Fruit fly (Drosophila melanogaster): Measurements from ENCODE around the gene CG14089.
A peak's percentile ranks its signal among the peaks of the same experiment; 100 is the strongest.

CG14089 gene

DNA sequence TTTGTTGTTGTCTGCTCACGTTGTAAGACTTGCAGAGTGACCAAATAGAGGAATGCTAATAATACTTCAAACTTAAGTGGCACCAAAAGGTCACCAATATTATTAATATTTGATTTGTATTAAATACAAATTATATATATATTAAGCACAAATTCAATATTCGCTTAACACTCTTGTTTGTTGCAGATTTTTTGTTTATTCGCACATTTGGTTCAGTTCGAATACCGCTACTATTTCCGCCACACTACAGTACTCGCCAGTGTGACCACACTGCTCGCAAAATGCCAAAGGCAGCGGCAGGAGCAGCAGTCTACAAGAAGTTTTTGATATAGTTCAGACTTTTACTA lies 16.5 kb downstream of the CG14089 start, which contains the start of gene Max (continued):
- TF ChIP-seq CG10267 (tag; optimal IDR thresholded peaks at IDR 0.05) = peak; percentile 77
- peak; percentile 90 for TF ChIP-seq trem (tag; optimal IDR thresholded peaks at IDR 0.05)
- no peak for TF ChIP-seq kni (GFP tag; optimal IDR thresholded peaks at IDR 0.05)
- TF ChIP-seq sug (tag; optimal IDR thresholded peaks at IDR 0.05) = peak; percentile 76
- TF ChIP-seq Adf1 (GFP tag; IDR thresholded peaks at IDR 0.05) = peak; percentile 44; the same call in 1 of the 2 replicates
- TF ChIP-seq dm (GFP tag; optimal IDR thresholded peaks at IDR 0.05) = peak; percentile 22
- TF ChIP-seq H15 (GFP tag; IDR thresholded peaks at IDR 0.05) = peak; percentile 76
- no peak for TF ChIP-seq Mes4 (GFP tag; optimal IDR thresholded peaks at IDR 0.05)
- no peak for TF ChIP-seq br (optimal IDR thresholded peaks at IDR 0.05)
- TF ChIP-seq Dfd (GFP tag; optimal IDR thresholded peaks at IDR 0.05) = no peak
- TF ChIP-seq Dad (GFP tag; optimal IDR thresholded peaks at IDR 0.05) = no peak
- TF ChIP-seq gce (GFP tag; IDR thresholded peaks at IDR 0.05) = peak; percentile 68; the same call in 2 of the 3 replicates
- TF ChIP-seq CG13424 (tag; optimal IDR thresholded peaks at IDR 0.05) = peak; percentile 83
- TF ChIP-seq odd (GFP tag; optimal IDR thresholded peaks at IDR 0.05) = peak; percentile 48
- peak; percentile 33 for TF ChIP-seq pnt (GFP tag; optimal IDR thresholded peaks at IDR 0.05)
- TF ChIP-seq sc (optimal IDR thresholded peaks at IDR 0.05) = no peak
- TF ChIP-seq sc (GFP tag; optimal IDR thresholded peaks at IDR 0.05) = peak; percentile 17
- no peak for TF ChIP-seq CG13624 (GFP tag; optimal IDR thresholded peaks at IDR 0.05)
- no peak for TF ChIP-seq pb (GFP tag; optimal IDR thresholded peaks at IDR 0.05)
- TF ChIP-seq CG1792 (GFP tag; optimal IDR thresholded peaks at IDR 0.05) = no peak
- no peak for TF ChIP-seq Lim3 (GFP tag; IDR thresholded peaks at IDR 0.05)
- TF ChIP-seq bowl (GFP tag; IDR thresholded peaks at IDR 0.05) = no peak; the same call in 1 of the 2 replicates
- TF ChIP-seq CG12769 (tag; optimal IDR thresholded peaks at IDR 0.05) = peak; percentile 84
- peak in 1 of 2 experiments; percentile 8 for TF ChIP-seq Pdp1 (GFP tag; optimal IDR thresholded peaks at IDR 0.05)
- peak; percentile 35; the same call in 1 of the 2 replicates for TF ChIP-seq Drgx (GFP tag; IDR thresholded peaks at IDR 0.05)
- peak; percentile 81 for TF ChIP-seq Med (GFP tag)
- TF ChIP-seq ash1 (GFP tag; optimal IDR thresholded peaks at IDR 0.05) = no peak
- 0 out of 2 replicates have a peak, but pooled peaks have one; percentile 45 for TF ChIP-seq CG32772 (GFP tag; IDR thresholded peaks at IDR 0.05)
- TF ChIP-seq Sry-β (GFP tag; optimal IDR thresholded peaks at IDR 0.05) = no peak
- TF ChIP-seq CG6689 (GFP tag; IDR thresholded peaks at IDR 0.05) = peak; percentile 80
- TF ChIP-seq dmrt99B (tag; optimal IDR thresholded peaks at IDR 0.05) = no peak
- peak; percentile 83 for TF ChIP-seq phol (tag; optimal IDR thresholded peaks at IDR 0.05)
- TF ChIP-seq p53 (GFP tag; optimal IDR thresholded peaks at IDR 0.05) = no peak
- TF ChIP-seq pfk (GFP tag; optimal IDR thresholded peaks at IDR 0.05) = no peak
- peak; percentile 28 for TF ChIP-seq CG8281 (tag; optimal IDR thresholded peaks at IDR 0.05)
- TF ChIP-seq CG3281 (GFP tag; optimal IDR thresholded peaks at IDR 0.05) = peak; percentile 68
- peak; percentile 20 for TF ChIP-seq kay (GFP tag; optimal IDR thresholded peaks at IDR 0.05)
- peak; percentile 29 for TF ChIP-seq D19B (GFP tag; optimal IDR thresholded peaks at IDR 0.05)
- no peak for TF ChIP-seq CG18619 (GFP tag; optimal IDR thresholded peaks at IDR 0.05)
- TF ChIP-seq CG10959 (GFP tag; IDR thresholded peaks at IDR 0.05) = no peak
- TF ChIP-seq twi (tag; optimal IDR thresholded peaks at IDR 0.05) = peak; percentile 53
- TF ChIP-seq CG15696 (tag; optimal IDR thresholded peaks at IDR 0.05) = peak; percentile 57
- TF ChIP-seq CG10321 (GFP tag; IDR thresholded peaks at IDR 0.05) = no peak
- no peak for TF ChIP-seq bbx (GFP tag; IDR thresholded peaks at IDR 0.05; ENCODE audit: partially characterized antibody)
- peak; percentile 51 for TF ChIP-seq Hr3 (GFP tag; optimal IDR thresholded peaks at IDR 0.05)
- no peak for TF ChIP-seq Vsx1 (GFP tag; optimal IDR thresholded peaks at IDR 0.05)
- peak; percentile 15 for TF ChIP-seq CG10462 (GFP tag; optimal IDR thresholded peaks at IDR 0.05)
- TF ChIP-seq Neu2 (GFP tag; optimal IDR thresholded peaks at IDR 0.05; ENCODE audit: borderline replicate concordance) = no peak
- TF ChIP-seq tna (GFP tag; IDR thresholded peaks at IDR 0.05; ENCODE audit: partially characterized antibody) = no peak
- TF ChIP-seq corto (GFP tag; optimal IDR thresholded peaks at IDR 0.05) = no peak
- peak; percentile 37; the same call in 1 of the 3 replicates for TF ChIP-seq Mrtf (GFP tag; IDR thresholded peaks at IDR 0.05)
- peak; percentile 82 for TF ChIP-seq nmo (GFP tag; optimal IDR thresholded peaks at IDR 0.05)
